Fruit fly (Drosophila melanogaster) whole organism, pupa: ENCODE data around the gene CG14907.
A peak's percentile ranks its signal among the peaks of the same experiment; 100 is the strongest.

Source experiments
- CG10348 ChIP-seq: fragments of 200-800 bp; sonication (Bioruptor generic); IDR thresholded peaks from 2 replicates; pipeline ENCODE4 v1.3.6; 2022; ENCODE audit warnings: missing biosample characterization, missing genetic modification characterization
- CG12605 ChIP-seq: fragments of 200-800 bp; sonication (Bioruptor generic); IDR thresholded peaks from 2 replicates; pipeline ENCODE4 v1.3.6; 2022; ENCODE audit warnings: missing biosample characterization, missing genetic modification characterization
- CG13204 ChIP-seq: fragments of 200-800 bp; sonication (Bioruptor generic); optimal IDR thresholded peaks from 2 replicates; lab custom pipeline; 2018; ENCODE audit warnings: missing biosample characterization, mild to moderate bottlenecking, missing genetic modification characterization, moderate library complexity
- CG14655 ChIP-seq: fragments of 200-800 bp; sonication (Bioruptor generic); optimal IDR thresholded peaks from 3 replicates; lab custom pipeline; 2017; ENCODE audit warnings: mild to moderate bottlenecking, missing biosample characterization, missing genetic modification reagents, missing genetic modification characterization
- CG15710 ChIP-seq: fragments of 200-800 bp; sonication (Bioruptor generic); optimal IDR thresholded peaks from 2 replicates; lab custom pipeline; 2018; ENCODE audit warnings: missing biosample characterization, mild to moderate bottlenecking, missing genetic modification characterization, moderate library complexity
- CG17806 ChIP-seq: fragments of 200-800 bp; sonication (Bioruptor generic); optimal IDR thresholded peaks from 2 replicates; lab custom pipeline; 2018; ENCODE audit warnings: missing biosample characterization, mild to moderate bottlenecking, missing genetic modification characterization, moderate library complexity
- CG32121 ChIP-seq: fragments of 200-800 bp; sonication (Bioruptor generic); IDR thresholded peaks from 2 replicates; pipeline ENCODE4 v1.3.6; 2022; ENCODE audit warnings: missing biosample characterization, missing genetic modification characterization
- CG34367 ChIP-seq: fragments of 200-800 bp; sonication (Bioruptor generic); optimal IDR thresholded peaks from 2 replicates; lab custom pipeline; 2018; ENCODE audit warnings: missing biosample characterization, mild to moderate bottlenecking, missing genetic modification characterization
- CG4496 ChIP-seq: fragments of 200-800 bp; sonication (Bioruptor generic); IDR thresholded peaks from 3 replicates; pipeline ENCODE4 v1.3.6; 2022; ENCODE audit warnings: missing biosample characterization, missing genetic modification characterization
- CG8159 ChIP-seq: fragments of 200-800 bp; sonication (Bioruptor generic); optimal IDR thresholded peaks from 3 replicates; lab custom pipeline; 2018; ENCODE audit warnings: missing biosample characterization, mild to moderate bottlenecking, missing genetic modification characterization, moderate library complexity
- CG8301 ChIP-seq: fragments of 200-800 bp; sonication (Bioruptor generic); optimal IDR thresholded peaks from 2 replicates; lab custom pipeline; 2018; ENCODE audit warnings: missing biosample characterization, mild to moderate bottlenecking, missing genetic modification characterization
- CG9948 ChIP-seq: fragments of 200-800 bp; sonication (Bioruptor generic); optimal IDR thresholded peaks from 2 replicates; lab custom pipeline; 2018; ENCODE audit warnings: missing biosample characterization, mild to moderate bottlenecking, missing genetic modification characterization, moderate library complexity
- D1 ChIP-seq: fragments of 200-800 bp; sonication (Bioruptor generic); optimal IDR thresholded peaks from 2 replicates; lab custom pipeline; 2018; ENCODE audit warnings: missing biosample characterization, mild to moderate bottlenecking, missing genetic modification characterization, moderate library complexity
- EcR ChIP-seq: fragments of 200-800 bp; sonication (Bioruptor generic); optimal IDR thresholded peaks from 3 replicates; lab custom pipeline; 2019; ENCODE audit warnings: missing biosample characterization, missing genetic modification characterization, mild to moderate bottlenecking, moderate library complexity, missing genetic modification reagents
- Ets98B ChIP-seq: fragments of 200-800 bp; sonication (Bioruptor generic); IDR thresholded peaks from 2 replicates; pipeline ENCODE4 v1.3.6; 2022; ENCODE audit warnings: missing biosample characterization, missing genetic modification characterization
- Pif1A ChIP-seq: fragments of 200-800 bp; sonication (Bioruptor generic); optimal IDR thresholded peaks from 3 replicates; lab custom pipeline; 2016; ENCODE audit warnings: missing biosample characterization, missing genetic modification characterization
- Pif1B ChIP-seq: fragments of 200-800 bp; sonication (Bioruptor generic); optimal IDR thresholded peaks from 3 replicates; lab custom pipeline; 2016; ENCODE audit warnings: missing biosample characterization, missing genetic modification characterization
- Snoo ChIP-seq: fragments of 200-800 bp; sonication (Bioruptor generic); optimal IDR thresholded peaks from 3 replicates; lab custom pipeline; 2017; ENCODE audit warnings: missing biosample characterization, mild to moderate bottlenecking, missing genetic modification characterization, inconsistent platforms
- fd96Ca ChIP-seq: fragments of 200-800 bp; sonication (Bioruptor generic); IDR thresholded peaks from 3 replicates; pipeline ENCODE4 v1.3.6; 2022; ENCODE audit warnings: missing biosample characterization, missing genetic modification characterization
- gl ChIP-seq: fragments of 200-800 bp; sonication (Bioruptor generic); optimal IDR thresholded peaks from 2 replicates; lab custom pipeline; 2018; ENCODE audit warnings: missing biosample characterization, mild to moderate bottlenecking, missing genetic modification characterization
- rn ChIP-seq: fragments of 200-800 bp; sonication (Bioruptor generic); IDR thresholded peaks from 2 replicates; pipeline ENCODE4 v1.3.6; 2022; ENCODE audit warnings: missing biosample characterization, missing genetic modification characterization

Gene CG14907

DNA sequence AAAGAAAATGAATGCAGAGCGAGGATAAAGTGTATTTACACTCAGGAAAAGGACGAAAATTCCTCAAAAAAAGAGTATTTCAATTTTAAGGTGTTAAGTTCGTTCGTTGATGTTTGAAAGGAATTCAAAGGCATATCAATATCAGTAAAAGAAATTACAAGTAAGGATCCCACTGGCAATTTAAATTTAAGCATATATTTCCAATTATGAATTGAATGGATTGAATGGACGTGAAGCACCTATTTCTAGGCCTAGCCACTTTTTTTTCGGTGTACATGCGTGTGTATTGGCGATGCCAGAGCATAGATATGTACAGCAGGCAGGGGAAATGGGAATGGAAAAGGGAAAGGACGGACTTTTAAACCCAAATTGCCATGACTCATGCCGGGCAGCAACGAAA is 21.6 kb downstream of the CG14907 start:
- TF ChIP-seq CG17806: no peak
- TF ChIP-seq CG15710 (tag; lab: Kevin White, UChicago): no peak
- no peak for TF ChIP-seq CG32121 (GFP tag; lab: Robert Waterston, UW)
- TF ChIP-seq fd96Ca (GFP tag; lab: Robert Waterston, UW): no peak
- no peak for TF ChIP-seq rn (GFP tag; lab: Robert Waterston, UW)
- no peak for TF ChIP-seq EcR (GFP tag; lab: Kevin White, UChicago)
- TF ChIP-seq CG10348 (GFP tag; lab: Robert Waterston, UW): no peak
- no peak for TF ChIP-seq CG4496 (GFP tag; lab: Robert Waterston, UW)
- TF ChIP-seq CG12605 (GFP tag; lab: Robert Waterston, UW): no peak
- TF ChIP-seq Pif1A (GFP tag; lab: Kevin White, UChicago): no peak
- TF ChIP-seq Pif1B (GFP tag; lab: Kevin White, UChicago): no peak

DNA sequence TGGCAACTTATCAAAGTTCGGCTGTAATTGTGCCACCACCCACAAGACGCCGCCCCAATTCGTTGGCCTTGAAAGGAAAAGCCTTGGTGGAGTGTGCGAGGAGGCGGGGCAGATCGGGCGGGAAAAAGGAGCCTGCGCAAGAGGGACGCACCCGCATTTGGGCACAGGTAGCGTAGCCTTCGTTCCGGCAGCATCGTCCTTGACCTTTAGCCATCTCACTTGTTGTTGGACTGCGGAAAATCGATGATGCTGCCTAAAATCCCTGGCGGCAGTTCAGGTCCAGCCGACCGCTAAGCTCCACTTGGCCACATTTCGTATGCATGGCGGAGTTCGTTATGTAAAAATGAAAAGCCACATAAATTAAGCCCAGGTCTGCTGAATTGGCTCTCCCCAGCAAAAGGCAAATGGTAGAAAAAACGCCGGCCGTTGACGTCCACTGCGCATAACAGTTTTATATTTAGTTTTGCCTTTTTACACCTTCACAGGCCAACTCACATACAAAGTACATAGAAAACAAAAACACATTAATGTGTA is 25.2 kb downstream of the CG14907 start:
- TF ChIP-seq CG10348 (GFP tag; lab: Robert Waterston, UW) (no peak), CG8301 (tag; lab: Kevin White, UChicago) (no peak), CG32121 (GFP tag; lab: Robert Waterston, UW) (no peak), Pif1A (GFP tag; lab: Kevin White, UChicago) (no peak), Ets98B (GFP tag; lab: Robert Waterston, UW) (no peak), CG15710 (tag; lab: Kevin White, UChicago) (no peak), CG13204 (no peak), CG4496 (GFP tag; lab: Robert Waterston, UW) (no peak), CG14655 (GFP tag; lab: Kevin White, UChicago) (no peak), CG9948 (tag; lab: Kevin White, UChicago) (no peak), CG17806 (no peak), gl (tag; lab: Kevin White, UChicago) (no peak)
- TF ChIP-seq, all 21 proteins: peak for 0

DNA sequence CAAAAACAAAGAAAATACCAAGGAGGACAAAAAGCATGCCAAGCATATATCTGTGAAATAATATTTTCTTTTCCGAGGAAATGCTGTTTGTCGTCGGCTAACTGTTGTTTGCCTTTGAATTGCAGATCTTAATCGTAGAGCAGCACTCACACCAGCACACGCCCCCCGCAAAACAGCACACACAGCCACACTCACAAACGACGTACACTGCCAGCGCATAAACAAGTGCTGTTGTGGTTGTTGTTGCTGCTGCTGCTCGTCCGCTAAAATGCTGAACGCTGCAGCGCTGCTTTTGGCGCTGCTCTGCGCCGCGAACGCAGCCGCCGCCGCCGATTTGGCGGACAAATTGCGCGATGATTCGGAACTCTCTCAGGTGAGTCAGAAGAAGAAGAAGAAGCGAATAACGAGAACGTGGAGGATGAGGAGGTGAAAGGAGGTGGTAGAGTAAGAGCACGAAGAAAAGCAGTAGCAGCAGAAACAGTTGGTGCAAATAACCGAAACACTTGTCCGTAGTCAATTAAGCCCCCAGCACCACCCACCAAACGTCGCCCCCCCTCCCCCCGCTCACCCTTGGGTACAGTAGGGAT is 26.2 kb downstream of the CG14907 start:
- TF ChIP-seq Ets98B (GFP tag; lab: Robert Waterston, UW) (no peak), fd96Ca (GFP tag; lab: Robert Waterston, UW) (no peak), CG12605 (GFP tag; lab: Robert Waterston, UW) (no peak), rn (GFP tag; lab: Robert Waterston, UW) (no peak), CG13204 (peak; percentile 94), CG32121 (GFP tag; lab: Robert Waterston, UW) (no peak), D1 (tag; lab: Kevin White, UChicago) (no peak), CG9948 (tag; lab: Kevin White, UChicago) (no peak), gl (tag; lab: Kevin White, UChicago) (no peak), CG14655 (GFP tag; lab: Kevin White, UChicago) (no peak), EcR (GFP tag; lab: Kevin White, UChicago) (peak; percentile 34), CG34367 (tag; lab: Kevin White, UChicago) (no peak), Snoo (tag; lab: Kevin White, UChicago) (no peak), Pif1B (GFP tag; lab: Kevin White, UChicago) (no peak)

dm6 chr3R:16624750-16625549 is 27.2 kb downstream of the CG14907 start, which contains the start of gene Fas1:
Fas1 (plus strand) TSS chr3R:16625238.
- TF ChIP-seq CG13204 (no peak), fd96Ca (GFP tag; lab: Robert Waterston, UW) (0 out of 3 replicates have a peak, but pooled peaks have one; percentile 36), Ets98B (GFP tag; lab: Robert Waterston, UW) (0 out of 2 replicates have a peak, but pooled peaks have one; percentile 12)

DNA sequence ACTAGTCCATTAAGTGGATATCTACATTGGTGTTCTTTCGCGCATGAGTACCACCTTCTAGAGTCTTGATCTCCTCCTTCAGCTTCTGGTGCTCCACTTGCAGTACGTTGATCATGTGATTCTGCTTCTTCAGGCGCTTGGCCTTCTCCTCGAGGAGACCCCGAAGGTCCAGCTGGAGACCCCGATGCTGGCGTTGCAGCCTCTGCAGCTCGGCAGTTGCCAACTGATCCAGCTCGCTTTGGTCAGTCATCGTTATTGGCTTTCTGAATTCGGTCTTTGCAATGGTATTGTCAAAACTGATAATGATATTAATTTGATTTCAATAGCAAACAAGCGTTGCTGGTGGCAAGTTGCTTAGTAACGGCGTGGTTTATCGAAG is 27.8 kb downstream of the CG14907 start, which contains the start of gene Ccdc114:
TSS of gene Ccdc114 (minus strand) at position 347 of the 379 bp plus-strand sequence.
- TF ChIP-seq CG32121 (GFP tag; lab: Robert Waterston, UW): no peak
- no peak for TF ChIP-seq Pif1A (GFP tag; lab: Kevin White, UChicago)
- TF ChIP-seq CG17806: no peak
- TF ChIP-seq fd96Ca (GFP tag; lab: Robert Waterston, UW): no peak
- no peak for TF ChIP-seq Ets98B (GFP tag; lab: Robert Waterston, UW)
- no peak for TF ChIP-seq CG9948 (tag; lab: Kevin White, UChicago)
- TF ChIP-seq CG34367 (tag; lab: Kevin White, UChicago): no peak
- no peak for TF ChIP-seq Pif1B (GFP tag; lab: Kevin White, UChicago)
- TF ChIP-seq CG8301 (tag; lab: Kevin White, UChicago): no peak
- TF ChIP-seq gl (tag; lab: Kevin White, UChicago): no peak
- TF ChIP-seq CG4496 (GFP tag; lab: Robert Waterston, UW): no peak
- TF ChIP-seq CG12605 (GFP tag; lab: Robert Waterston, UW): no peak
- TF ChIP-seq Snoo (tag; lab: Kevin White, UChicago): no peak
- TF ChIP-seq rn (GFP tag; lab: Robert Waterston, UW): no peak
- TF ChIP-seq EcR (GFP tag; lab: Kevin White, UChicago): no peak
- no peak for TF ChIP-seq CG15710 (tag; lab: Kevin White, UChicago)
- TF ChIP-seq CG13204: no peak
- no peak for TF ChIP-seq CG8159 (tag; lab: Kevin White, UChicago)
- no peak for TF ChIP-seq CG10348 (GFP tag; lab: Robert Waterston, UW)
- no peak for TF ChIP-seq D1 (tag; lab: Kevin White, UChicago)
